Worm (Caenorhabditis elegans) whole organism, L1 larva: ENCODE results near the gene sel-1.

Source experiments
- aha-1 ChIP-seq: fragments of 150-350 bp; optimal IDR thresholded peaks from 2 replicates; lab custom pipeline; 2014; ENCODE audit warnings: missing biosample characterization, missing genetic modification characterization
- blmp-1 ChIP-seq: fragments of 150-350 bp; optimal IDR thresholded peaks from 2 replicates; lab custom pipeline; 2014; ENCODE audit warnings: missing biosample characterization, missing genetic modification characterization
- elt-2 ChIP-seq: sonication (generic microtip); optimal IDR thresholded peaks from 2 replicates; lab custom pipeline; 2016; ENCODE audit warnings: missing genetic modification characterization, mild to moderate bottlenecking, inconsistent platforms, missing compliant biosample characterization, missing genetic modification reagents
- fkh-10 ChIP-seq: sonication (generic microtip); optimal IDR thresholded peaks from 2 replicates; lab custom pipeline; 2017; ENCODE audit warnings: missing biosample characterization, missing genetic modification reagents, missing genetic modification characterization
- lin-39 ChIP-seq: fragments of 150-350 bp; optimal IDR thresholded peaks from 2 replicates; lab custom pipeline; 2014; ENCODE audit warnings: missing biosample characterization, missing genetic modification reagents, missing genetic modification characterization
- mdl-1 ChIP-seq, 2 experiments: fragments of 150-350 bp; optimal IDR thresholded peaks; 2 replicates each; lab custom pipeline; 2014 to 2017; ENCODE audit warnings: missing biosample characterization in 2 of 2, missing genetic modification characterization in 2 of 2, inconsistent platforms in 1 of 2
- nhr-12 ChIP-seq: sonication (generic microtip); optimal IDR thresholded peaks from 2 replicates; lab custom pipeline; 2017; ENCODE audit warnings: missing biosample characterization, missing genetic modification characterization
- nhr-237 ChIP-seq: fragments of 150-350 bp; optimal IDR thresholded peaks from 2 replicates; lab custom pipeline; 2014; ENCODE audit warnings: missing biosample characterization, missing genetic modification characterization
- sox-4 ChIP-seq: sonication (generic microtip); optimal IDR thresholded peaks from 2 replicates; lab custom pipeline; 2016; ENCODE audit warnings: missing genetic modification characterization, missing compliant biosample characterization
- unc-62 ChIP-seq: fragments of 150-350 bp; optimal IDR thresholded peaks from 2 replicates; lab custom pipeline; 2014; ENCODE audit warnings: missing biosample characterization, missing genetic modification reagents, missing genetic modification characterization
- ztf-11 ChIP-seq, 2 experiments: sonication (generic microtip); optimal IDR thresholded peaks; 2 replicates each; lab custom pipeline; 2016 to 2017; ENCODE audit warnings: missing genetic modification characterization in 2 of 2, missing biosample characterization in 1 of 2, missing compliant biosample characterization in 1 of 2

DNA sequence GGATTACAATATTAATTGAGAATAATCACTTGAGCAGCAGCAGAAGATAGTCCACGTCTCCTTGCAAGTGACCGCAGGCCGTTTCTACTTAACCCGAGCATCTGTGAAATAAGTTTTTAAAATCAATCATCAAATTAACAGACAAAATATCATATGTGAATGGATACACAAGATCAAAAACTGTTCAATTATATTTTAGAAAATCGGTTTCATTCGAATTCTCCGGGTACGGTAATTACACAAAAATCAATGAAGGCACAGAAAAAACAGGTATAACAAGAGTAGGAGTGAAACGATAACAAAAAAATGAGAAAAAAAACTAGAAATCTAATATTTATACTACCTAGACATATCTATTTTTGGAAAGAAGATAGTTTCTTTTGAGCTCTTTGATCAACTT lies 35.7 kb downstream of the sel-1 start, which contains the start of gene mma-1:
- no peak for TF ChIP-seq mdl-1 (tag; optimal IDR thresholded peaks at IDR 0.05; lab: Kevin White, UChicago)
- TF ChIP-seq lin-39, result no peak
- no peak for TF ChIP-seq sox-4 (tag; lab: Kevin White, UChicago)
- no peak for TF ChIP-seq nhr-12 (tag; lab: Kevin White, UChicago)
- no peak for TF ChIP-seq fkh-10
- no peak for TF ChIP-seq nhr-237 (tag; lab: Kevin White, UChicago)
- no peak for TF ChIP-seq blmp-1
- no peak for TF ChIP-seq aha-1 (tag; lab: Kevin White, UChicago)
- no peak for TF ChIP-seq ztf-11 (tag; optimal IDR thresholded peaks at IDR 0.05; lab: Kevin White, UChicago)
- TF ChIP-seq elt-2 (tag; lab: Kevin White, UChicago), result no peak
- TF ChIP-seq unc-62 (GFP tag; lab: Kevin White, UChicago), result no peak
